Worm (Caenorhabditis elegans) whole organism, L2 larva: ENCODE results near the gene fipr-5.
A peak's percentile ranks its signal among the peaks of the same experiment; 100 is the strongest.

Source experiments
- fos-1 ChIP-seq: fragments of 150-350 bp; optimal IDR thresholded peaks from 2 replicates; lab custom pipeline; 2014; ENCODE audit warnings: missing biosample characterization, missing genetic modification characterization
- mab-5 ChIP-seq: fragments of 150-350 bp; optimal IDR thresholded peaks from 2 replicates; lab custom pipeline; 2014; ENCODE audit warnings: missing biosample characterization, missing genetic modification characterization
- mdl-1 ChIP-seq, 2 experiments: fragments of 150-350 bp in 1 of 2; sonication (generic microtip) in 1 of 2; optimal IDR thresholded peaks; 2 replicates each; lab custom pipeline; 2017; ENCODE audit warnings: missing biosample characterization in 2 of 2, missing genetic modification characterization in 2 of 2
- nhr-10 ChIP-seq: sonication (generic microtip); optimal IDR thresholded peaks from 2 replicates; lab custom pipeline; 2017; ENCODE audit warnings: missing biosample characterization, missing genetic modification characterization
- nhr-21 ChIP-seq: fragments of 150-350 bp; optimal IDR thresholded peaks from 2 replicates; lab custom pipeline; 2014; ENCODE audit warnings: missing biosample characterization, missing genetic modification characterization
- skn-1 ChIP-seq: sonication (generic microtip); optimal IDR thresholded peaks from 2 replicates; lab custom pipeline; 2017; ENCODE audit warnings: missing biosample characterization, missing genetic modification characterization
- snpc-4 ChIP-seq: fragments of 150-350 bp; optimal IDR thresholded peaks from 2 replicates; lab custom pipeline; 2014; ENCODE audit warnings: missing biosample characterization, missing genetic modification characterization

DNA sequence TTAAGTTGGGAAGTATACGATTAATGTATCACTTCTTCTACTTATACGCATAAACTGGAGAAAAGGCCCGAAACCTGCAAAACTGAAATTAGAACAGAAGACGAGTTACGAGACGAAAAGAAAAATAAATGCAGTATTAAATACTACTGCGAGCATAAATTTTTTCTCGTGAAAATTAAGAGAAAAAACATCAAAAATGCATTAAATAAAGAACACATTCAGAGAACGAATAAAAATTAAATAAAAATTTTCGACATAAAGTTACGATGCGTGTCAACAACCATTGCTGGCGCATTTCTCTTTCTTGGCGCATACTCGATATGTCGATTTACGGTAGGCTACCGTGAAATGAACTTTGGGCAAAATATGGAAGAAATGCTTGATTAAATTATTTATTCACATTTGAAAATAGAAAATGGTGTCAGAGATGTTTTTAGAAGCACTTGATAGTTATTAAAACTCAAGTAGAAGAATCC is 16.3 kb downstream of the fipr-5 start, which contains the start of the genes ZK856.19 and ZK856.11:
- TF ChIP-seq mdl-1 (tag; optimal IDR thresholded peaks at IDR 0.05; lab: Kevin White, UChicago) (no peak), skn-1 (tag; lab: Kevin White, UChicago) (no peak), nhr-21 (tag; lab: Kevin White, UChicago) (peak; percentile 41), fos-1 (tag; lab: Kevin White, UChicago) (no peak), snpc-4 (tag; lab: Kevin White, UChicago) (no peak), nhr-10 (tag; lab: Kevin White, UChicago) (no peak), mab-5 (tag; lab: Kevin White, UChicago) (peak; percentile 37)
